Fruit fly (Drosophila melanogaster) Kc167 (cell line): ENCODE results near the gene Acn.

ENCODE experiments used
- Myc ChIP-seq: fragments of >200 bp; optimal IDR thresholded peaks from 2 replicates; lab custom pipeline; 2017; ENCODE audit warnings: missing external identifiers
- h ChIP-seq: fragments of >200 bp; optimal IDR thresholded peaks from 3 replicates; lab custom pipeline; 2018; ENCODE audit warnings: missing external identifiers
- psq ChIP-seq: fragments of >200 bp; optimal IDR thresholded peaks from 2 replicates; lab custom pipeline; 2017; ENCODE audit warnings: missing external identifiers

DNA sequence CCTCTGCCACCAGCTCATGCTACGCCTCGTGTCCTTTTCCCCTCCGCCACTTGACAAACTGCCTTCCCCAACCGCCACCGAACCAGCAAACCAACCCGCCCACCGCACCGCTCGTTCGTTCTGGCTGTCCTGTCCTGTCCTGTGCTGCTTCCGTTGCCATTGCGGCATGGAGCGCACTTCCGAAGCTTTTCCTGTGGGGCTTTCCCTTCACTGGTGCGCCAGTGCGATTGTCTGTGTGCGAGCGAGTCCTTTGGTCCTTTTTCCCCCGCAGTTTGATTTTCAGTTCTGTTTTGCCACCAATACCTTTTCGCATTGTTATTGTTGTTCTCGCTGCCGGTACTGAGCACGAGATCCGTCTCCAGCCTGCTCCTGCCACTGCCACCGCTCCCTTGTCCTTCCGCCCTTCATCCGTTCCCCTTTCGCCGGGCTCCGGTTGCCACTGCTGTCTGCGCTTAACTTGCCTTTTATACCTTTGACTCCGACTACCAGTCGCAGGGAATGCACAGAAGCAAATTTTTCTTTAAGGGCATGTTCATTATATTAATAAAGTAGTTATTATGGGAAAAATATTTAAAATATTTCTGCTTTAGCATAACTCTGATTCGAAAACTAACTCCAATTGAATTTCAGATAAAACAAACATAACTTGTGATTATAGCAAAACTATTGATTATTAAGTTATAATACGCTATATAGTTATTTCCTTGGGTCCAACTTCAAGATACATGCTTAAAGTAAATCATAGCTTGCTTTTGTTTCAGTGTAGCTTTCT is 21.0 kb upstream of the Acn start:
- no peak for TF ChIP-seq psq (lab: Kevin White, UChicago)
- no peak for TF ChIP-seq h
- TF ChIP-seq Myc = no peak
